Fruit fly (Drosophila melanogaster): ENCODE measurements around the gene CG13284.

DNA sequence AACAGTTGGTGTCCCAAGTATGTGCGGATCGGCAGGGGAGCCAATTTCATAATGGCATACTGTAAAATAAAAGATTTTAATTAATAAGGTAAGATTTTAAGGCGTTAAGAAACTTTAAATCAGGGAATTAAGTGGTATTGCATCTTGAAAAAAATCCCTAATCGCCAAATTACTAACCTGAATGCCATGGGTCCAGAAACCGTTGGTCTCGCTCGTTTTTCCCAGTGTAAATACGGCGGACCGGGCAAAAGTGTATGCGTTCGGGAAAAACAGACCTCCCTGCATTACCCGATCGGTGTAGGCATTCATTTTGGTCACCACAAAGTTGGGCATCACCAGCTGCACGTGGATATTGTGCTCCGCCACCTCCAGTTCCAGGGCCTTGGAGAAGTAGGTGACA, 5.2 kb downstream of the CG13284 start:
- TF ChIP-seq lilli (GFP tag; optimal IDR thresholded peaks at IDR 0.05) = no peak
- TF ChIP-seq CG13624 (GFP tag; optimal IDR thresholded peaks at IDR 0.05) = no peak
- TF ChIP-seq CG5180 (GFP tag; optimal IDR thresholded peaks at IDR 0.05) = no peak
- no peak for TF ChIP-seq CG7928 (GFP tag; optimal IDR thresholded peaks at IDR 0.05)
- no peak for TF ChIP-seq Sin3A (optimal IDR thresholded peaks at IDR 0.05)
- no peak for TF ChIP-seq Aef1 (GFP tag; IDR thresholded peaks at IDR 0.05)
- TF ChIP-seq HLHmδ (GFP tag; optimal IDR thresholded peaks at IDR 0.05) = no peak
- TF ChIP-seq Ada2b (GFP tag; IDR thresholded peaks at IDR 0.05) = no peak
- TF ChIP-seq Pdp1 (GFP tag; optimal IDR thresholded peaks at IDR 0.05) = no peak
- no peak for TF ChIP-seq pros (GFP tag; optimal IDR thresholded peaks at IDR 0.05)
- no peak for TF ChIP-seq fru (optimal IDR thresholded peaks at IDR 0.05)
- TF ChIP-seq gsb-n (tag; optimal IDR thresholded peaks at IDR 0.05) = no peak
